Worm (Caenorhabditis elegans): ENCODE results near the gene klf-2.

The klf-2 gene

ce11 chrV:20711733-20712132, 26.2 kb downstream of the klf-2 start:
- peak; percentile 85 for TF ChIP-seq unc-55 (GFP tag; optimal IDR thresholded peaks at IDR 0.05)
- no peak for TF ChIP-seq C38D4.7 (GFP tag; optimal IDR thresholded peaks at IDR 0.05)
- TF ChIP-seq nhr-11 (tag; optimal IDR thresholded peaks at IDR 0.05): no peak
- peak; percentile 60 for TF ChIP-seq nfya-1 (tag; optimal IDR thresholded peaks at IDR 0.05)
- peak; percentile 30 for TF ChIP-seq ceh-34 (tag; optimal IDR thresholded peaks at IDR 0.05)
- no peak for TF ChIP-seq syd-9 (tag; optimal IDR thresholded peaks at IDR 0.05)
- no peak for TF ChIP-seq ref-2 (tag; optimal IDR thresholded peaks at IDR 0.05)
- no peak for TF ChIP-seq ceh-9 (tag; optimal IDR thresholded peaks at IDR 0.05)
- TF ChIP-seq sox-2 (GFP tag; IDR thresholded peaks at IDR 0.05): no peak
- no peak for TF ChIP-seq hlh-15 (tag; optimal IDR thresholded peaks at IDR 0.05)
- peak; percentile 33 for TF ChIP-seq rnt-1 (tag; optimal IDR thresholded peaks at IDR 0.05)
- peak; percentile 28 for TF ChIP-seq tbx-2 (tag; optimal IDR thresholded peaks at IDR 0.05)
- peak; percentile 78 for TF ChIP-seq unc-42 (tag; optimal IDR thresholded peaks at IDR 0.05)
- no peak for TF ChIP-seq pax-1 (tag; optimal IDR thresholded peaks at IDR 0.05)
- TF ChIP-seq ceh-18 (tag; optimal IDR thresholded peaks at IDR 0.05): peak; percentile 92
- TF ChIP-seq eyg-1 (tag; optimal IDR thresholded peaks at IDR 0.05): no peak
- peak; percentile 80 for TF ChIP-seq ceh-31 (tag; optimal IDR thresholded peaks at IDR 0.05)
- TF ChIP-seq pag-3 (tag; optimal IDR thresholded peaks at IDR 0.05; ENCODE audit: borderline replicate concordance): no peak
- TF ChIP-seq Y22D7AL.16 (tag; optimal IDR thresholded peaks at IDR 0.05): no peak
- peak; percentile 45 for TF ChIP-seq pat-9 (tag; optimal IDR thresholded peaks at IDR 0.05)
- peak; percentile 25 for TF ChIP-seq pha-2 (tag; optimal IDR thresholded peaks at IDR 0.05)
- TF ChIP-seq hlh-8 (tag; optimal IDR thresholded peaks at IDR 0.05): peak; percentile 92

- TF ChIP-seq mec-3 (tag; optimal IDR thresholded peaks at IDR 0.05; ENCODE audit: borderline replicate concordance) (no peak), elt-2 (tag; optimal IDR thresholded peaks at IDR 0.05) (peak; percentile 56)
Observed at ce11 chrV:20712318-20712993, 27.0 kb downstream of the klf-2 start.

ce11 chrV:20712994-20713326, 27.5 kb downstream of the klf-2 start:
- TF ChIP-seq elt-4 (tag; optimal IDR thresholded peaks at IDR 0.05) (no peak), sox-2 (GFP tag; IDR thresholded peaks at IDR 0.05) (no peak), lim-6 (tag; optimal IDR thresholded peaks at IDR 0.05) (no peak), fkh-10 (GFP tag; optimal IDR thresholded peaks at IDR 0.05) (no peak), ceh-22 (tag; optimal IDR thresholded peaks at IDR 0.05) (no peak), K02D7.2 (tag; optimal IDR thresholded peaks at IDR 0.05) (no peak), ttx-3 (tag; optimal IDR thresholded peaks at IDR 0.05) (no peak), K09A11.1 (tag; optimal IDR thresholded peaks at IDR 0.05; ENCODE audit: insufficient read depth) (no peak), pros-1 (tag; optimal IDR thresholded peaks at IDR 0.05) (peak; percentile 31), hlh-8 (tag; optimal IDR thresholded peaks at IDR 0.05) (no peak), nhr-232 (tag; optimal IDR thresholded peaks at IDR 0.05) (no peak), ceh-9 (tag; optimal IDR thresholded peaks at IDR 0.05) (no peak), pax-1 (tag; optimal IDR thresholded peaks at IDR 0.05) (peak; percentile 55), fax-1 (tag; optimal IDR thresholded peaks at IDR 0.05) (no peak), unc-55 (GFP tag; optimal IDR thresholded peaks at IDR 0.05) (peak; percentile 65), tbx-2 (tag; optimal IDR thresholded peaks at IDR 0.05) (peak; percentile 25), ceh-45 (GFP tag; IDR thresholded peaks at IDR 0.05) (no peak), ceh-2 (tag; optimal IDR thresholded peaks at IDR 0.05) (no peak), dmd-4 (tag; optimal IDR thresholded peaks at IDR 0.05; ENCODE audit: borderline replicate concordance) (no peak), ets-4 (tag; optimal IDR thresholded peaks at IDR 0.05) (no peak), hlh-30 (tag; optimal IDR thresholded peaks at IDR 0.05; ENCODE audit: insufficient read depth) (peak; percentile 43), ceh-24 (tag; optimal IDR thresholded peaks at IDR 0.05) (no peak), C38D4.7 (GFP tag; optimal IDR thresholded peaks at IDR 0.05) (no peak), mec-3 (tag; optimal IDR thresholded peaks at IDR 0.05; ENCODE audit: borderline replicate concordance) (no peak), pha-4 (tag; optimal IDR thresholded peaks at IDR 0.05) (no peak), pat-9 (tag; optimal IDR thresholded peaks at IDR 0.05) (peak; percentile 29), unc-42 (tag; optimal IDR thresholded peaks at IDR 0.05) (peak; percentile 26), odd-2 (tag; optimal IDR thresholded peaks at IDR 0.05) (no peak), eyg-1 (tag; optimal IDR thresholded peaks at IDR 0.05) (no peak), npax-4 (tag; optimal IDR thresholded peaks at IDR 0.05) (no peak), tbx-7 (tag; optimal IDR thresholded peaks at IDR 0.05) (no peak), ceh-31 (tag; optimal IDR thresholded peaks at IDR 0.05) (peak; percentile 15), sox-4 (tag; optimal IDR thresholded peaks at IDR 0.05) (no peak), rnt-1 (tag; optimal IDR thresholded peaks at IDR 0.05) (peak; percentile 9), gmeb-2 (tag; optimal IDR thresholded peaks at IDR 0.05) (no peak), Y22D7AL.16 (tag; optimal IDR thresholded peaks at IDR 0.05) (no peak), ceh-30 (tag; optimal IDR thresholded peaks at IDR 0.05) (peak; percentile 45), hlh-15 (tag; optimal IDR thresholded peaks at IDR 0.05) (no peak)

All from whole organism, late embryonic.